Fruit fly (Drosophila melanogaster) whole organism, embryonic: ENCODE data around the gene P5CDh1.

Experiments used
- B-H1 ChIP-seq: fragments of 200-800 bp; sonication (Bioruptor generic); IDR thresholded peaks from 3 replicates; pipeline ENCODE4 v1.3.6; 2022; ENCODE audit warnings: missing biosample characterization, missing genetic modification characterization
- B-H2 ChIP-seq: fragments of 200-800 bp; sonication (Bioruptor generic); optimal IDR thresholded peaks from 2 replicates; lab custom pipeline; 2018; ENCODE audit warnings: missing biosample characterization, mild to moderate bottlenecking, missing genetic modification characterization
- CG1024 ChIP-seq: fragments of 200-800 bp; sonication (Bioruptor generic); IDR thresholded peaks from 2 replicates; pipeline ENCODE4 v1.3.6; 2022; ENCODE audit warnings: missing biosample characterization, missing genetic modification characterization
- CG10321 ChIP-seq: fragments of 200-800 bp; sonication (Bioruptor generic); IDR thresholded peaks from 2 replicates; pipeline ENCODE4 v1.3.6; 2022; ENCODE audit warnings: missing biosample characterization, missing genetic modification characterization
- CG10543 ChIP-seq: fragments of 200-800 bp; sonication (Bioruptor generic); optimal IDR thresholded peaks from 3 replicates; lab custom pipeline; 2017; ENCODE audit warnings: missing biosample characterization, mild to moderate bottlenecking, missing genetic modification characterization, moderate library complexity
- CG11560 ChIP-seq: fragments of 200-800 bp; sonication (Bioruptor generic); IDR thresholded peaks from 3 replicates; pipeline ENCODE4 v1.3.6; 2022; ENCODE audit warnings: missing biosample characterization, missing genetic modification characterization
- CG13123 ChIP-seq: fragments of 200-800 bp; sonication (Bioruptor generic); optimal IDR thresholded peaks from 2 replicates; lab custom pipeline; 2016; ENCODE audit warnings: missing biosample characterization, missing genetic modification characterization
- CG13624 ChIP-seq: fragments of 200-800 bp; sonication (Bioruptor generic); optimal IDR thresholded peaks from 2 replicates; lab custom pipeline; 2016; ENCODE audit warnings: missing biosample characterization, missing genetic modification characterization
- CG16779 ChIP-seq: fragments of 200-800 bp; sonication (Bioruptor generic); IDR thresholded peaks from 2 replicates; pipeline ENCODE4 v1.3.6; 2022; ENCODE audit warnings: missing biosample characterization, missing genetic modification characterization
- CG17328 ChIP-seq: fragments of 200-800 bp; sonication (Bioruptor generic); IDR thresholded peaks from 2 replicates; pipeline ENCODE4 v1.3.6; 2022; ENCODE audit warnings: missing biosample characterization, missing genetic modification characterization
- CG1792 ChIP-seq: fragments of 200-800 bp; sonication (Bioruptor generic); optimal IDR thresholded peaks from 2 replicates; lab custom pipeline; 2016; ENCODE audit warnings: missing biosample characterization, missing genetic modification characterization
- CG30020 ChIP-seq: fragments of 200-800 bp; optimal IDR thresholded peaks from 2 replicates; lab custom pipeline; 2019; ENCODE audit warnings: missing biosample characterization, mild to moderate bottlenecking, missing genetic modification characterization, moderate library complexity
- CG3281 ChIP-seq: fragments of 200-800 bp; sonication (Bioruptor generic); optimal IDR thresholded peaks from 3 replicates; lab custom pipeline; 2017; ENCODE audit warnings: missing biosample characterization, mild to moderate bottlenecking, missing genetic modification characterization
- CG3407 ChIP-seq: fragments of 200-800 bp; sonication (Bioruptor generic); optimal IDR thresholded peaks from 2 replicates; lab custom pipeline; 2018; ENCODE audit warnings: missing biosample characterization, mild to moderate bottlenecking, missing genetic modification characterization
- CG3726 ChIP-seq: fragments of 200-800 bp; sonication (Bioruptor generic); IDR thresholded peaks from 3 replicates; pipeline ENCODE4, ENCODE4 v1.3.6; 2022; ENCODE audit warnings: missing biosample characterization, missing genetic modification characterization
- CG43689 ChIP-seq: fragments of 200-800 bp; sonication (Bioruptor generic); IDR thresholded peaks from 2 replicates; pipeline ENCODE4 v1.3.6; 2022; ENCODE audit warnings: missing biosample characterization, missing genetic modification characterization
- CG4854 ChIP-seq: fragments of 200-800 bp; sonication (Bioruptor generic); optimal IDR thresholded peaks from 2 replicates; lab custom pipeline; 2016; ENCODE audit warnings: missing biosample characterization, missing genetic modification characterization, inconsistent platforms
- CG5245 ChIP-seq: fragments of 200-800 bp; sonication (Bioruptor generic); optimal IDR thresholded peaks from 3 replicates; lab custom pipeline; 2016; ENCODE audit warnings: missing biosample characterization, missing genetic modification characterization
- CG7556 ChIP-seq: fragments of 200-800 bp; sonication (Bioruptor generic); optimal IDR thresholded peaks from 2 replicates; lab custom pipeline; 2017; ENCODE audit warnings: missing biosample characterization, mild to moderate bottlenecking, missing genetic modification characterization
- CG8281 ChIP-seq: fragments of 200-800 bp; sonication (Bioruptor generic); optimal IDR thresholded peaks from 2 replicates; lab custom pipeline; 2018; ENCODE audit warnings: missing biosample characterization, mild to moderate bottlenecking, missing genetic modification characterization, moderate library complexity
- CG9817 ChIP-seq: fragments of 200-800 bp; sonication (Bioruptor generic); optimal IDR thresholded peaks from 2 replicates; lab custom pipeline; 2018; ENCODE audit warnings: missing biosample characterization, mild to moderate bottlenecking, missing genetic modification characterization, moderate library complexity
- CG9876 ChIP-seq: fragments of 200-800 bp; sonication (Bioruptor generic); optimal IDR thresholded peaks from 2 replicates; lab custom pipeline; 2016; ENCODE audit warnings: missing biosample characterization, missing genetic modification characterization
- CG9932 ChIP-seq: fragments of 200-800 bp; sonication (Bioruptor generic); IDR thresholded peaks from 2 replicates; pipeline ENCODE4 v1.3.6; 2022; ENCODE audit warnings: missing biosample characterization, missing genetic modification characterization
- Dad ChIP-seq: fragments of 200-800 bp; sonication (Bioruptor generic); optimal IDR thresholded peaks from 3 replicates; lab custom pipeline; 2016; ENCODE audit warnings: missing biosample characterization, missing genetic modification characterization
- Dref ChIP-seq: fragments of 200-800 bp; sonication (Bioruptor generic); IDR thresholded peaks from 2 replicates; pipeline ENCODE4 v1.3.6; 2022; ENCODE audit warnings: missing biosample characterization, missing genetic modification characterization
- Eip74EF ChIP-seq, 2 experiments: fragments of 200-800 bp in 1 of 2; fragments of >200 bp in 1 of 2; sonication (Bioruptor generic) in 1 of 2; optimal IDR thresholded peaks; 2 replicates each; lab custom pipeline; 2017 to 2019; ENCODE audit warnings: missing biosample characterization in 2 of 2, missing genetic modification characterization in 2 of 2, mild to moderate bottlenecking in 1 of 2, moderate library complexity in 1 of 2
- Ets65A ChIP-seq: fragments of 200-800 bp; sonication (Bioruptor generic); peaks from one replicate; lab custom pipeline; 2016; ENCODE audit warnings: missing biosample characterization, missing genetic modification characterization
- Fer1 ChIP-seq: fragments of 200-800 bp; sonication (Bioruptor generic); optimal IDR thresholded peaks from 2 replicates; lab custom pipeline; 2017; ENCODE audit warnings: missing biosample characterization, mild to moderate bottlenecking, missing genetic modification characterization
- HLH3B ChIP-seq: fragments of 200-800 bp; sonication (Bioruptor generic); IDR thresholded peaks from 2 replicates; pipeline ENCODE4 v1.3.6; 2022; ENCODE audit warnings: missing biosample characterization, missing genetic modification characterization
- Hr78 ChIP-seq, 2 experiments: fragments of 200-800 bp in 1 of 2; fragments of >200 bp in 1 of 2; sonication (Bioruptor generic) in 1 of 2; optimal IDR thresholded peaks; 2 replicates each; lab custom pipeline; 2017 to 2019; ENCODE audit warnings: missing biosample characterization in 2 of 2, missing genetic modification characterization in 2 of 2, mild to moderate bottlenecking in 1 of 2, moderate library complexity in 1 of 2
- Lim3 ChIP-seq: fragments of 200-800 bp; sonication (Bioruptor generic); IDR thresholded peaks from 2 replicates; pipeline ENCODE4 v1.3.6; 2022; ENCODE audit warnings: missing biosample characterization, missing genetic modification characterization
- PHDP ChIP-seq: fragments of 200-800 bp; sonication (Bioruptor generic); optimal IDR thresholded peaks from 3 replicates; lab custom pipeline; 2018; ENCODE audit warnings: missing biosample characterization, mild to moderate bottlenecking, missing genetic modification characterization, moderate library complexity
- Stat92E ChIP-seq, 3 experiments: fragments of >200 bp in 2 of 3; fragments of 200-800 bp in 1 of 3; sonication (Bioruptor generic) in 1 of 3; optimal IDR thresholded peaks; 2 replicates each; lab custom pipeline; 2017 to 2019; ENCODE audit warnings: missing biosample characterization in 3 of 3, missing genetic modification characterization in 3 of 3, mild to moderate bottlenecking in 1 of 3, moderate library complexity in 1 of 3
- cad ChIP-seq: fragments of >200 bp; optimal IDR thresholded peaks from 2 replicates; lab custom pipeline; 2017; ENCODE audit warnings: missing biosample characterization, missing genetic modification characterization
- cato ChIP-seq: fragments of 200-800 bp; sonication (Bioruptor generic); optimal IDR thresholded peaks from 2 replicates; lab custom pipeline; 2016; ENCODE audit warnings: missing biosample characterization, missing genetic modification characterization, borderline replicate concordance
- ci ChIP-seq: fragments of 200-800 bp; sonication (Bioruptor generic); IDR thresholded peaks from 3 replicates; pipeline ENCODE4 v1.3.6; 2022; ENCODE audit warnings: missing biosample characterization, missing genetic modification characterization
- eyg ChIP-seq: fragments of 200-800 bp; sonication (Bioruptor generic); optimal IDR thresholded peaks from 3 replicates; lab custom pipeline; 2016; ENCODE audit warnings: missing biosample characterization, missing genetic modification characterization
- gcm2 ChIP-seq: fragments of 200-800 bp; sonication (Bioruptor generic); optimal IDR thresholded peaks from 2 replicates; lab custom pipeline; 2016; ENCODE audit warnings: missing biosample characterization, missing genetic modification characterization
- her ChIP-seq: fragments of 200-800 bp; sonication (Bioruptor generic); optimal IDR thresholded peaks from 2 replicates; lab custom pipeline; 2016; ENCODE audit warnings: missing biosample characterization, missing genetic modification characterization
- kay ChIP-seq: fragments of 200-800 bp; sonication (Bioruptor generic); optimal IDR thresholded peaks from 2 replicates; lab custom pipeline; 2016; ENCODE audit warnings: missing biosample characterization, missing genetic modification characterization
- ken ChIP-seq: fragments of 200-800 bp; sonication (Bioruptor generic); IDR thresholded peaks from 3 replicates; pipeline ENCODE4 v1.3.6; 2022; ENCODE audit warnings: missing biosample characterization, missing genetic modification characterization
- knrl ChIP-seq: fragments of 200-800 bp; sonication (Bioruptor generic); IDR thresholded peaks from 3 replicates; pipeline ENCODE4 v1.3.6; 2022; ENCODE audit warnings: missing biosample characterization, missing genetic modification characterization; ENCODE audit not compliant: partially characterized antibody
- lbe ChIP-seq: fragments of 200-800 bp; sonication (Bioruptor generic); optimal IDR thresholded peaks from 2 replicates; lab custom pipeline; 2016; ENCODE audit warnings: missing biosample characterization, mild to moderate bottlenecking, missing genetic modification characterization
- ranshi ChIP-seq: fragments of 200-800 bp; sonication (Bioruptor generic); IDR thresholded peaks from 2 replicates; pipeline ENCODE4 v1.3.6; 2022; ENCODE audit warnings: missing biosample characterization, missing genetic modification characterization
- slou ChIP-seq: fragments of 200-800 bp; sonication (Bioruptor generic); optimal IDR thresholded peaks from 3 replicates; lab custom pipeline; 2016; ENCODE audit warnings: missing biosample characterization, missing genetic modification characterization
- tx ChIP-seq: fragments of 200-800 bp; sonication (Bioruptor generic); optimal IDR thresholded peaks from 2 replicates; lab custom pipeline; 2016; ENCODE audit warnings: missing biosample characterization, missing genetic modification characterization
- vfl ChIP-seq: fragments of 200-800 bp; sonication (Bioruptor generic); optimal IDR thresholded peaks from 2 replicates; lab custom pipeline; 2016; ENCODE audit warnings: missing biosample characterization, missing genetic modification characterization
- wor ChIP-seq: fragments of 200-800 bp; sonication (Bioruptor generic); IDR thresholded peaks from 2 replicates; pipeline ENCODE4 v1.3.6; 2022; ENCODE audit warnings: missing biosample characterization, missing genetic modification characterization
- zen2 ChIP-seq: fragments of 200-800 bp; sonication (Bioruptor generic); IDR thresholded peaks from 3 replicates; pipeline ENCODE4 v1.3.6; 2022; ENCODE audit warnings: missing biosample characterization, missing genetic modification characterization; ENCODE audit not compliant: partially characterized antibody

Gene P5CDh1

dm6 chr3L:21832203-21833160 is 8.7 kb downstream of the P5CDh1 start, which contains the start of the genes CG7148 and Nopp140 (continued):
- TF ChIP-seq Lim3 (GFP tag; lab: Robert Waterston, UW) (no peak), ken (GFP tag; lab: Robert Waterston, UW) (peak; percentile 82), B-H1 (no peak; the same call in 2 of the 3 replicates), CG1024 (GFP tag; lab: Robert Waterston, UW) (peak; percentile 64; the same call in 1 of the 2 replicates), CG10321 (peak; percentile 46; the same call in 1 of the 2 replicates), Hr78 (GFP tag; optimal IDR thresholded peaks at IDR 0.05; lab: Kevin White, UChicago) (no peak), cato (GFP tag; lab: Kevin White, UChicago) (no peak), PHDP (tag; lab: Kevin White, UChicago) (peak; percentile 72), CG8281 (peak; percentile 13), zen2 (no peak), CG13123 (GFP tag; lab: Kevin White, UChicago) (peak; percentile 9), HLH3B (GFP tag; lab: Robert Waterston, UW) (peak; percentile 41; the same call in 1 of the 2 replicates), CG13624 (peak; percentile 69), lbe (GFP tag; lab: Kevin White, UChicago) (peak; percentile 18), CG9876 (GFP tag; lab: Kevin White, UChicago) (peak; percentile 57), Dad (GFP tag; lab: Kevin White, UChicago) (peak; percentile 27), Fer1 (GFP tag; lab: Kevin White, UChicago) (peak; percentile 64), cad (no peak), kay (peak; percentile 1), tx (GFP tag; lab: Kevin White, UChicago) (peak; percentile 37), B-H2 (peak; percentile 89), knrl (GFP tag; lab: Robert Waterston, UW) (no peak; the same call in 2 of the 3 replicates), CG17328 (GFP tag; lab: Robert Waterston, UW) (peak; percentile 65), CG5245 (GFP tag; lab: Kevin White, UChicago) (peak; percentile 69), Stat92E (GFP tag; optimal IDR thresholded peaks at IDR 0.05; lab: Kevin White, UChicago) (no peak), Eip74EF (GFP tag; optimal IDR thresholded peaks at IDR 0.05; lab: Kevin White, UChicago) (no peak), CG4854 (GFP tag; lab: Kevin White, UChicago) (peak; percentile 46), ranshi (peak; percentile 60), CG30020 (tag; lab: Kevin White, UChicago) (peak; percentile 74), CG1792 (peak; percentile 10), slou (GFP tag; lab: Kevin White, UChicago) (peak; percentile 55), CG10543 (GFP tag; lab: Kevin White, UChicago) (peak; percentile 68), her (GFP tag; lab: Kevin White, UChicago) (peak; percentile 68), CG7556 (GFP tag; lab: Kevin White, UChicago) (no peak), CG3281 (GFP tag; lab: Kevin White, UChicago) (peak; percentile 55), CG9932 (GFP tag; lab: Robert Waterston, UW) (peak; percentile 89), CG9817 (peak; percentile 67), vfl (GFP tag; lab: Kevin White, UChicago) (peak; percentile 59), CG3407 (GFP tag; lab: Kevin White, UChicago) (peak; percentile 2), gcm2 (GFP tag; lab: Kevin White, UChicago) (no peak), wor (GFP tag; lab: Robert Waterston, UW) (no peak), CG16779 (GFP tag; lab: Robert Waterston, UW) (peak; percentile 77), CG11560 (no peak), CG43689 (GFP tag; lab: Robert Waterston, UW) (peak; percentile 17; the same call in 1 of the 2 replicates), eyg (peak; percentile 10), Dref (GFP tag; lab: Robert Waterston, UW) (peak; percentile 44), ci (GFP tag; lab: Robert Waterston, UW) (peak; percentile 87), CG3726 (GFP tag; lab: Robert Waterston, UW) (no peak), Ets65A (GFP tag; lab: Kevin White, UChicago) (peak; percentile 95)
